Fruit fly (Drosophila melanogaster) S2 (cell line): Measurements from ENCODE around the gene bor.

Experiments
- CG8478 ChIP-seq: fragments of >200 bp; optimal IDR thresholded peaks from 2 replicates; lab custom pipeline; 2018
- CTCF ChIP-seq, 2 experiments: fragments of >200 bp; optimal IDR thresholded peaks; 2 replicates each; lab custom pipeline; 2018

DNA sequence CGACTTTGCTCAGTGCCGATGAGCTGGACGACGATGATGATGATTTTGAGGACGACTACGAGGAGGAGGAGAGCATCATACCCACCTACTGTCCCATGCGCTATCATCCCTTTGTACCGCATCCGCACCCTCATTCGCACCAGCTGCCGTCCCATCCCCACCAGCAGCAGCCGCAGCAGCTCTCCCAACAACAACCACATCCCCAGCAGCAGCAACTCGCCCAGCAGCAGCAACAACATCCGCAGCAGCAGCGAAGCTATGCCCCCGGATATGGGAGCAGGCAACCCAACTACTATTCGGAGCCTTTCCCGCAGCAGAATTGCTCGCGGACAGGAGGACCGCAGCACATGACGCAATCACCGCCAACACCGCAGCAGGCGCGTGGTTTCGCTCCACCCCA is 6.6 kb downstream of the bor start:
- no peak for TF ChIP-seq CG8478 (lab: Kevin White, UChicago)
- TF ChIP-seq CTCF (optimal IDR thresholded peaks at IDR 0.05; lab: Kevin White, UChicago): no peak
